Worm (Caenorhabditis elegans) whole organism, L4/young adult: ENCODE data around the gene C39B5.2.

Experiments
- W03F9.2 ChIP-seq: fragments of 150-350 bp; optimal IDR thresholded peaks from 2 replicates; lab custom pipeline; 2014; ENCODE audit warnings: missing biosample characterization, missing genetic modification characterization
- him-1 ChIP-seq: sonication (generic microtip); optimal IDR thresholded peaks from 2 replicates; lab custom pipeline; 2016; ENCODE audit warnings: missing genotype, missing genetic modification reagents, missing genetic modification characterization, missing compliant biosample characterization

DNA sequence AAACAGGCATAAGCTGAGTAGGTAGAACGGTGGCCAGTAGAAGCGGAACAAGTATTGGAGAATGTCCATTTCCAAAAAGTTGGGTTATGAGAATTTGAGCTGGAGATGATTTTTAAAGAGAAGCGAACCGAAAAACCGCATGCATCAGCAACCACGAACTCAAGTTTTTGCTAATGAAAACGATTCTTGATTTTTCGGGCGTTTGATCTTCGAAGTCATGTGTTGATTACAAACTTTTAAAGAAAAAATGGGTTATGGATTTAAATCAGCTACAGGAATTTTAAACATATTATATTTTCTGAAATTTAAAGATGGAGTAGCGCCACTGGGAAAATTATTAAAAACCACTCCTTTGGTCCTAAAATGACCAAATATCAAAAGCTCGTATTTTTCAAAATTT lies 10.8 kb upstream of the C39B5.2 start, which contains the start of gene srd-65:
- TF ChIP-seq him-1 (tag; lab: Kevin White, UChicago) (no peak), W03F9.2 (tag; lab: Kevin White, UChicago) (no peak)
